Fruit fly (Drosophila melanogaster): ENCODE results near the gene CTCF.
A peak's percentile ranks its signal among the peaks of the same experiment; 100 is the strongest.

The CTCF gene

dm6 chr3L:7356386-7357117, at the start of gene CTCF (continued):
- TF ChIP-seq CG6689 (GFP tag; IDR thresholded peaks at IDR 0.05) (peak; percentile 33; the same call in 1 of the 2 replicates), scrt (GFP tag; optimal IDR thresholded peaks at IDR 0.05) (no peak), CG15514 (GFP tag; optimal IDR thresholded peaks at IDR 0.05) (peak; percentile 95), CG4617 (GFP tag; optimal IDR thresholded peaks at IDR 0.05; ENCODE audit: borderline replicate concordance) (peak; percentile 94), CG7987 (GFP tag; optimal IDR thresholded peaks at IDR 0.05) (peak; percentile 3), Eip74EF (GFP tag; optimal IDR thresholded peaks at IDR 0.05) (no peak), Fer1 (GFP tag; optimal IDR thresholded peaks at IDR 0.05) (peak; percentile 62), nmo (GFP tag; optimal IDR thresholded peaks at IDR 0.05) (peak; percentile 90), CG12071 (GFP tag; optimal IDR thresholded peaks at IDR 0.05) (no peak), tup (GFP tag; optimal IDR thresholded peaks at IDR 0.05) (no peak), ara (GFP tag; IDR thresholded peaks at IDR 0.05) (0 out of 2 replicates have a peak, but pooled peaks have one; percentile 39), chif (GFP tag; optimal IDR thresholded peaks at IDR 0.05) (peak in 1 of 2 experiments; percentile 50), sisA (GFP tag; IDR thresholded peaks at IDR 0.05) (peak; percentile 19; the same call in 1 of the 2 replicates), caup (GFP tag; optimal IDR thresholded peaks at IDR 0.05; ENCODE audit: severe bottlenecking) (peak; percentile 23), insv (GFP tag; optimal IDR thresholded peaks at IDR 0.05) (peak in 1 of 2 experiments; percentile 50), Ssrp (tag; optimal IDR thresholded peaks at IDR 0.05) (no peak), Dll (GFP tag; IDR thresholded peaks at IDR 0.05; ENCODE audit: partially characterized antibody) (peak; percentile 83), CG6683 (GFP tag; optimal IDR thresholded peaks at IDR 0.05) (no peak), Blimp-1 (GFP tag; optimal IDR thresholded peaks at IDR 0.05) (no peak), corto (GFP tag; optimal IDR thresholded peaks at IDR 0.05) (no peak), twi (tag; optimal IDR thresholded peaks at IDR 0.05) (peak; percentile 35), CG15696 (tag; optimal IDR thresholded peaks at IDR 0.05) (peak; percentile 38), stc (GFP tag; IDR thresholded peaks at IDR 0.05) (no peak), Ptx1 (GFP tag; IDR thresholded peaks at IDR 0.05) (peak; percentile 50), cas (GFP tag; IDR thresholded peaks at IDR 0.05) (no peak), hth (optimal IDR thresholded peaks at IDR 0.05) (no peak), ap (GFP tag; IDR thresholded peaks at IDR 0.05) (no peak), CG12942 (GFP tag; optimal IDR thresholded peaks at IDR 0.05) (no peak), CG7556 (GFP tag; optimal IDR thresholded peaks at IDR 0.05) (no peak), CG33213 (GFP tag; optimal IDR thresholded peaks at IDR 0.05) (peak; percentile 76), NC2β (GFP tag; optimal IDR thresholded peaks at IDR 0.05) (peak; percentile 38)

dm6 chr3L:7404081-7404480, 47.6 kb upstream of the CTCF start, which contains the start of gene CG8560:
TSS of gene CG8560 (minus strand) at chr3L:7404181.
- TF ChIP-seq Ets65A (GFP tag) = no peak
- TF ChIP-seq CG14860 (GFP tag; IDR thresholded peaks at IDR 0.05; ENCODE audit: partially characterized antibody) = peak; percentile 19; the same call in 1 of the 3 replicates

dm6 chr3L:7401972-7402371, 45.5 kb upstream of the CTCF start:
- TF ChIP-seq shn (GFP tag; optimal IDR thresholded peaks at IDR 0.05) (no peak), CG18599 (GFP tag; optimal IDR thresholded peaks at IDR 0.05) (peak; percentile 13), grn (GFP tag; optimal IDR thresholded peaks at IDR 0.05) (peak; percentile 27), odd (GFP tag; optimal IDR thresholded peaks at IDR 0.05) (no peak), p53 (GFP tag; optimal IDR thresholded peaks at IDR 0.05) (no peak), sug (tag; optimal IDR thresholded peaks at IDR 0.05) (peak; percentile 46), exex (tag; optimal IDR thresholded peaks at IDR 0.05) (peak; percentile 89), vnd (GFP tag; IDR thresholded peaks at IDR 0.05; ENCODE audit: partially characterized antibody) (peak; percentile 52; the same call in 2 of the 3 replicates), Lpt (GFP tag; optimal IDR thresholded peaks at IDR 0.05) (no peak), sens (GFP tag) (peak; percentile 21), scrt (GFP tag; optimal IDR thresholded peaks at IDR 0.05) (no peak), CG13775 (GFP tag; optimal IDR thresholded peaks at IDR 0.05) (no peak), GATAe (GFP tag; conservative IDR thresholded peaks at IDR 0.05) (peak; percentile 26; the same call in 1 of the 2 replicates)
